Worm (Caenorhabditis elegans) whole organism, L4 larva: ENCODE data around the gene col-146.

Experiments used
- F26F4.8 ChIP-seq: fragments of 200-800 bp; sonication (Bioruptor generic); conservative IDR thresholded peaks from 2 replicates; pipeline ENCODE4 v1.3.6; 2022; ENCODE audit warnings: missing genetic modification characterization, missing compliant biosample characterization
- F37D6.2 ChIP-seq: sonication (generic microtip); optimal IDR thresholded peaks from 2 replicates; lab custom pipeline; 2016; ENCODE audit warnings: mild to moderate bottlenecking, missing genetic modification characterization, missing compliant biosample characterization
- F44E2.7 ChIP-seq: fragments of 200-800 bp; sonication (Bioruptor generic); IDR thresholded peaks from 2 replicates; pipeline ENCODE4 v2.1.2; 2022; ENCODE audit warnings: missing genetic modification characterization, missing compliant biosample characterization
- T20F7.1 ChIP-seq: fragments of 200-800 bp; sonication (Bioruptor generic); optimal IDR thresholded peaks from 2 replicates; lab custom pipeline; 2018; ENCODE audit warnings: mild to moderate bottlenecking, missing genetic modification characterization, missing compliant biosample characterization
- Y105C5A.15 ChIP-seq: fragments of 200-800 bp; sonication (Bioruptor generic); IDR thresholded peaks from 2 replicates; pipeline ENCODE4 v1.3.6; 2022; ENCODE audit warnings: missing genetic modification characterization, missing compliant biosample characterization
- Y48G9A.11 ChIP-seq: fragments of 200-800 bp; sonication (Bioruptor generic); IDR thresholded peaks from 2 replicates; pipeline ENCODE4 v1.3.6; 2022; ENCODE audit warnings: missing genetic modification reagents, missing genetic modification characterization, missing compliant biosample characterization
- Y5F2A.4 ChIP-seq: fragments of 200-800 bp; sonication (Bioruptor generic); optimal IDR thresholded peaks from 2 replicates; lab custom pipeline; 2018; ENCODE audit warnings: mild to moderate bottlenecking, missing genetic modification characterization, missing compliant biosample characterization
- Y75B8A.6 ChIP-seq: fragments of 200-800 bp; sonication (Bioruptor generic); IDR thresholded peaks from 2 replicates; pipeline ENCODE4 v1.3.6; 2022; ENCODE audit warnings: missing genetic modification reagents, missing genetic modification characterization, missing compliant biosample characterization
- ZK337.2 ChIP-seq: fragments of 200-800 bp; sonication (Bioruptor generic); IDR thresholded peaks from 2 replicates; pipeline ENCODE4 v1.3.6; 2022; ENCODE audit warnings: missing genetic modification reagents, missing genetic modification characterization, missing compliant biosample characterization
- aly-2 ChIP-seq: sonication (generic microtip); optimal IDR thresholded peaks from 2 replicates; lab custom pipeline; 2018; ENCODE audit warnings: missing biosample characterization, missing genetic modification characterization
- ama-1 ChIP-seq: fragments of 150-350 bp; optimal IDR thresholded peaks from 2 replicates; lab custom pipeline; 2014; ENCODE audit warnings: inconsistent platforms, mixed read lengths
- ceh-20 ChIP-seq: fragments of 200-800 bp; sonication (Bioruptor generic); IDR thresholded peaks from 2 replicates; pipeline ENCODE4 v1.3.6; 2022; ENCODE audit warnings: missing genetic modification reagents, missing genetic modification characterization, missing compliant biosample characterization
- ceh-62 ChIP-seq: sonication (generic microtip); optimal IDR thresholded peaks from 2 replicates; lab custom pipeline; 2017; ENCODE audit warnings: missing biosample characterization, missing genetic modification characterization
- ceh-82 ChIP-seq: sonication (generic microtip); optimal IDR thresholded peaks from 2 replicates; lab custom pipeline; 2017; ENCODE audit warnings: missing biosample characterization, missing genetic modification characterization
- ces-1 ChIP-seq: fragments of 150-350 bp; sonication (generic microtip); optimal IDR thresholded peaks from 4 replicates; lab custom pipeline; 2014; ENCODE audit warnings: missing biosample characterization, missing genetic modification reagents, missing genetic modification characterization
- ctbp-1 ChIP-seq: fragments of 200-800 bp; sonication (Bioruptor generic); IDR thresholded peaks from 2 replicates; pipeline ENCODE4 v1.3.6; 2022; ENCODE audit warnings: missing genetic modification reagents, missing genetic modification characterization, missing compliant biosample characterization
- daf-19 ChIP-seq: fragments of 200-800 bp; sonication (Bioruptor generic); conservative IDR thresholded peaks from 2 replicates; pipeline ENCODE4 v1.3.6; 2022; ENCODE audit warnings: missing genetic modification characterization, missing compliant biosample characterization
- dpl-1 ChIP-seq: fragments of 150-350 bp; optimal IDR thresholded peaks from 2 replicates; lab custom pipeline; 2014; ENCODE audit warnings: missing biosample characterization, missing genetic modification reagents, missing genetic modification characterization
- egl-43 ChIP-seq: fragments of 200-800 bp; sonication (Bioruptor generic); IDR thresholded peaks from 2 replicates; pipeline ENCODE4 v1.3.6; 2022; ENCODE audit warnings: missing genetic modification reagents, missing genetic modification characterization, missing compliant biosample characterization
- fos-1 ChIP-seq: fragments of 150-350 bp; optimal IDR thresholded peaks from 2 replicates; lab custom pipeline; 2014; ENCODE audit warnings: missing biosample characterization, missing genetic modification characterization
- hif-1 ChIP-seq, 2 experiments: sonication (generic microtip); optimal IDR thresholded peaks; 2 replicates each; lab custom pipeline; 2016 to 2017; ENCODE audit warnings: missing compliant biosample characterization in 2 of 2, missing genetic modification characterization in 2 of 2, missing genetic modification reagents in 2 of 2, missing genotype in 2 of 2, mild to moderate bottlenecking in 1 of 2
- hlh-30 ChIP-seq: sonication (generic microtip); optimal IDR thresholded peaks from 2 replicates; lab custom pipeline; 2017; ENCODE audit warnings: antibody characterized with exemption, mild to moderate bottlenecking, missing genetic modification characterization, missing compliant biosample characterization; ENCODE audit not compliant: insufficient read depth
- hmg-1.1 ChIP-seq: fragments of 200-800 bp; sonication (Bioruptor generic); IDR thresholded peaks from 2 replicates; pipeline ENCODE4 v1.3.6; 2022; ENCODE audit warnings: missing genetic modification reagents, missing genetic modification characterization, missing compliant biosample characterization
- lim-7 ChIP-seq: fragments of 200-800 bp; sonication (Bioruptor generic); IDR thresholded peaks from 2 replicates; pipeline ENCODE4 v1.3.6; 2022; ENCODE audit warnings: missing genetic modification characterization, missing compliant biosample characterization
- lin-1 ChIP-seq: fragments of 200-800 bp; sonication (Bioruptor generic); IDR thresholded peaks from 2 replicates; pipeline ENCODE4 v1.3.6; 2022; ENCODE audit warnings: missing genetic modification reagents, missing genetic modification characterization, missing compliant biosample characterization
- lin-15B ChIP-seq: fragments of 150-350 bp; sonication (generic microtip); optimal IDR thresholded peaks from 3 replicates; lab custom pipeline; 2014; ENCODE audit warnings: missing biosample characterization, missing genetic modification characterization
- lin-29 ChIP-seq: fragments of 200-800 bp; sonication (Bioruptor generic); IDR thresholded peaks from 2 replicates; pipeline ENCODE4 v1.3.6; 2022; ENCODE audit warnings: missing genetic modification reagents, missing genetic modification characterization, missing compliant biosample characterization
- lsy-2 ChIP-seq, 2 experiments: fragments of 150-350 bp in 1 of 2; sonication (generic microtip) in 1 of 2; optimal IDR thresholded peaks; 2 replicates each; lab custom pipeline; 2014 to 2017; ENCODE audit warnings: missing biosample characterization in 2 of 2, missing genetic modification characterization in 2 of 2
- madf-5 ChIP-seq, 2 experiments: fragments of 200-800 bp; sonication (Bioruptor generic); IDR thresholded peaks; 2 replicates each; pipeline ENCODE4 v1.3.6; 2022; ENCODE audit warnings: missing compliant biosample characterization in 2 of 2, missing genetic modification characterization in 2 of 2
- madf-9 ChIP-seq: fragments of 200-800 bp; sonication (Bioruptor generic); conservative IDR thresholded peaks from 2 replicates; pipeline ENCODE4 v1.3.6; 2022; ENCODE audit warnings: missing genetic modification reagents, missing genetic modification characterization, missing compliant biosample characterization
- mep-1 ChIP-seq: fragments of 150-350 bp; sonication (generic microtip); optimal IDR thresholded peaks from 3 replicates; lab custom pipeline; 2014; ENCODE audit warnings: missing biosample characterization, missing genetic modification characterization
- mxl-2 ChIP-seq: fragments of 200-800 bp; sonication (Bioruptor generic); conservative IDR thresholded peaks from 2 replicates; pipeline ENCODE4 v1.3.6; 2022; ENCODE audit warnings: missing genetic modification reagents, missing genetic modification characterization, missing compliant biosample characterization
- nhr-10 ChIP-seq: fragments of 150-350 bp; optimal IDR thresholded peaks from 2 replicates; lab custom pipeline; 2014; ENCODE audit warnings: missing biosample characterization, missing genetic modification characterization
- nhr-111 ChIP-seq: fragments of 200-800 bp; sonication (Bioruptor generic); optimal IDR thresholded peaks from 2 replicates; lab custom pipeline; 2018; ENCODE audit warnings: mild to moderate bottlenecking, missing genetic modification characterization, missing compliant biosample characterization
- nhr-25 ChIP-seq: sonication (generic microtip); optimal IDR thresholded peaks from 2 replicates; lab custom pipeline; 2017; ENCODE audit warnings: missing genetic modification characterization, mild to moderate bottlenecking, missing compliant biosample characterization, antibody characterized with exemption, moderate library complexity, borderline replicate concordance; ENCODE audit not compliant: insufficient read depth
- nhr-28 ChIP-seq: fragments of 150-350 bp; optimal IDR thresholded peaks from 2 replicates; lab custom pipeline; 2014; ENCODE audit warnings: missing biosample characterization, missing genetic modification characterization
- nhr-6 ChIP-seq: fragments of 150-350 bp; optimal IDR thresholded peaks from 2 replicates; lab custom pipeline; 2014; ENCODE audit warnings: missing biosample characterization, missing genetic modification characterization
- nhr-76 ChIP-seq: fragments of 150-350 bp; optimal IDR thresholded peaks from 2 replicates; lab custom pipeline; 2014; ENCODE audit warnings: missing biosample characterization, missing genetic modification characterization
- pha-4 ChIP-seq, 2 experiments: fragments of 150-350 bp in 1 of 2; fragments of 200-800 bp in 1 of 2; sonication (Bioruptor generic) in 1 of 2; IDR thresholded peaks in 1 of 2; optimal IDR thresholded peaks in 1 of 2; 2 replicates each; pipeline versions ENCODE4 v1.3.6 to Lab custom; 2014 to 2022; ENCODE audit warnings: missing genetic modification characterization in 2 of 2, missing genetic modification reagents in 2 of 2, missing biosample characterization in 1 of 2, missing compliant biosample characterization in 1 of 2
- pqm-1 ChIP-seq: sonication (generic microtip); optimal IDR thresholded peaks from 2 replicates; lab custom pipeline; 2017; ENCODE audit warnings: missing biosample characterization, missing genetic modification characterization
- snpc-4 ChIP-seq: fragments of 150-350 bp; optimal IDR thresholded peaks from 2 replicates; lab custom pipeline; 2014; ENCODE audit warnings: missing biosample characterization, missing genetic modification characterization
- spr-3 ChIP-seq: fragments of 200-800 bp; sonication (Bioruptor generic); optimal IDR thresholded peaks from 2 replicates; lab custom pipeline; 2018; ENCODE audit warnings: mild to moderate bottlenecking, missing genetic modification characterization, missing compliant biosample characterization
- tag-97 ChIP-seq: fragments of 200-800 bp; sonication (Bioruptor generic); IDR thresholded peaks from 2 replicates; pipeline ENCODE4 v1.3.6; 2022; ENCODE audit warnings: missing genetic modification characterization, missing compliant biosample characterization
- unc-130 ChIP-seq: sonication (generic microtip); optimal IDR thresholded peaks from 2 replicates; lab custom pipeline; 2016; ENCODE audit warnings: missing genetic modification reagents, missing genetic modification characterization, missing compliant biosample characterization
- unc-39 ChIP-seq: sonication (generic microtip); optimal IDR thresholded peaks from 2 replicates; lab custom pipeline; 2017; ENCODE audit warnings: missing biosample characterization, missing genetic modification characterization
- zag-1 ChIP-seq: fragments of 150-350 bp; optimal IDR thresholded peaks from 2 replicates; lab custom pipeline; 2014; ENCODE audit warnings: missing biosample characterization, missing genetic modification characterization
- zip-11 ChIP-seq: fragments of 200-800 bp; sonication (Bioruptor generic); IDR thresholded peaks from 2 replicates; pipeline ENCODE4 v1.3.6; 2022; ENCODE audit warnings: missing genetic modification characterization, missing compliant biosample characterization
- ztf-7 ChIP-seq: fragments of 150-350 bp; optimal IDR thresholded peaks from 2 replicates; lab custom pipeline; 2014; ENCODE audit warnings: missing biosample characterization, missing genetic modification characterization

col-146 gene

DNA sequence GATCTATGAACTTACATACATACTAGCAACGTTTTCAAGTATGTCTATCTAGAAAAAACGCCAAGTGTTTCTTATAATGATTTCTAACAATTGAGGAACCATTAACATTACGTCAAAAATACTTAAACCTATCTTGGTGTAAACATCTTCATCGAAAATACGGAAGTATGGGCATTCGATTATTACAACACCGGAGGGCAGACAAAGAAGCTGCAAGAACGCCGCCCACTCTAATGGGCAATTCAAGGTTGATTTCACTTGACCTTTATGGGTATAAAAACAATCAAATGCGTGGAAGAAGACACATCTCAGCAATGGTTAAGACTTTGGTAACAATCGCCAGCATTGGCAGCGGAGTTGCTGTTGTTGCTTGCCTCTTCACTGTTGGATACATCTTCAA, at the start of gene col-146:
col-146 (plus strand) TSS at position 301 of the 400 bp plus-strand sequence.
- no peak for TF ChIP-seq daf-19 (GFP tag; lab: Robert Waterston, UW)
- TF ChIP-seq Y105C5A.15 (GFP tag; lab: Robert Waterston, UW) = no peak
- TF ChIP-seq egl-43 = no peak
- TF ChIP-seq ZK337.2 = no peak
- TF ChIP-seq nhr-25 (tag; lab: Kevin White, UChicago) = no peak
- TF ChIP-seq aly-2 (tag; lab: Kevin White, UChicago) = no peak
- no peak for TF ChIP-seq nhr-28
- no peak for TF ChIP-seq lsy-2 (tag; optimal IDR thresholded peaks at IDR 0.05; lab: Kevin White, UChicago)
- no peak for TF ChIP-seq fos-1 (tag; lab: Kevin White, UChicago)
- TF ChIP-seq dpl-1 (GFP tag; lab: Kevin White, UChicago) = no peak

DNA sequence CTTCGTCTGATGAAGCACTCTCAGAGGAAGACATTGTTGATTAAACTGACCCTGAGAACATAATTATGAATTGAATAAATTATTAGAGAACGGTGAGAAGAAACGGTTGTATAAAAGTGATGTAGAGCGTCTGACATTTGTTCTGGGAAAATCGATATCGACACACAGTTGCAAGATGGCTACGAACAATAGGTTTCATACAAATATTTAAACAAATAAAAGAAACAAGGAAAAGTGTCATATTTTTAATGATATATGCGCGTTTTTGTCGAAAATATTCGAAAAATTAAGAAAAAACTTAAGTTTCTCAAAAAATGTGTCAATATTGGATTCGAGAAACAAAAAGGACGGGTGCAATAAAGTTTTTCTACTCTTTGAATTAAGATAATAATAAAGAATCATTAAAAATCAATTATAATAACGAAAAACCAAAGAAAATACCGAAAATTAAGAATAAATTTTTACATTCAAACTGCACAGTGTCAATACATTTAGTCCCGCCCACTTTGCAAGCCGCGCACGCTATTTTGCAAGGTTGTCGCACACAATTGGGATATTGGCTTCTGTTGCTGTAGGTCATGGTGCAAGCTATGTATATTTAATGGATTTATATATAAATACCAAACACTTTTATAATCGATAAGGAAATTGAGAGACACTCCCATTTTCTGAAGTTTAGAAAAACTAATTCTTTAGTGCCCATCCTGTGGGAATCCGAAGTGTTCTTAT, 47.0 kb upstream of the col-146 start, which contains the start of gene rtfo-1:
rtfo-1 (minus strand) TSS at position 51 of the 729 bp plus-strand sequence.
- TF ChIP-seq T20F7.1 (no peak), lin-15B (tag; lab: Kevin White, UChicago) (no peak), F44E2.7 (GFP tag; lab: Robert Waterston, UW) (no peak), mxl-2 (GFP tag; lab: Robert Waterston, UW) (no peak), ces-1 (GFP tag; lab: Kevin White, UChicago) (no peak), fos-1 (tag; lab: Kevin White, UChicago) (no peak), ztf-7 (no peak), ama-1 (lab: Kevin White, UChicago) (no peak), Y75B8A.6 (GFP tag; lab: Robert Waterston, UW) (no peak), ceh-20 (no peak), snpc-4 (no peak), madf-5 (GFP tag; IDR thresholded peaks at IDR 0.05; lab: Robert Waterston, UW) (no peak), tag-97 (GFP tag; lab: Robert Waterston, UW) (no peak), nhr-76 (tag; lab: Kevin White, UChicago) (no peak), Y5F2A.4 (no peak), F37D6.2 (tag; lab: Kevin White, UChicago) (no peak), ceh-82 (tag; lab: Kevin White, UChicago) (no peak), madf-9 (GFP tag; lab: Robert Waterston, UW) (no peak), nhr-28 (no peak), mep-1 (tag; lab: Kevin White, UChicago) (peak; percentile 58), unc-130 (GFP tag; lab: Kevin White, UChicago) (peak; percentile 5), nhr-25 (tag; lab: Kevin White, UChicago) (no peak), aly-2 (tag; lab: Kevin White, UChicago) (no peak), hlh-30 (tag; lab: Kevin White, UChicago) (peak; percentile 12), zag-1 (no peak), pqm-1 (no peak), lin-29 (GFP tag; lab: Robert Waterston, UW) (no peak), pha-4 (GFP tag; IDR thresholded peaks at IDR 0.05; lab: Robert Waterston, UW) (no peak), pha-4 (tag; optimal IDR thresholded peaks at IDR 0.05; lab: Kevin White, UChicago) (peak; percentile 24), ctbp-1 (no peak), nhr-111 (GFP tag; lab: Kevin White, UChicago) (no peak), lim-7 (GFP tag; lab: Robert Waterston, UW) (no peak), hif-1 (tag; optimal IDR thresholded peaks at IDR 0.05; lab: Kevin White, UChicago) (no peak), F26F4.8 (no peak), unc-39 (no peak), nhr-6 (tag; lab: Kevin White, UChicago) (peak; percentile 25), lin-1 (GFP tag; lab: Robert Waterston, UW) (no peak), nhr-10 (tag; lab: Kevin White, UChicago) (no peak), zip-11 (GFP tag; lab: Robert Waterston, UW) (no peak), egl-43 (no peak), Y48G9A.11 (GFP tag; lab: Robert Waterston, UW) (no peak), ceh-62 (tag; lab: Kevin White, UChicago) (no peak), hmg-1.1 (peak; percentile 52; the same call in 1 of the 2 replicates), spr-3 (GFP tag; lab: Kevin White, UChicago) (no peak)
